Fruit fly (Drosophila melanogaster) Kc167 (cell line): Measurements from ENCODE around the gene Max.

Experiments
- Myc ChIP-seq: fragments of >200 bp; optimal IDR thresholded peaks from 2 replicates; lab custom pipeline; 2017; ENCODE audit warnings: missing external identifiers
- h ChIP-seq: fragments of >200 bp; optimal IDR thresholded peaks from 3 replicates; lab custom pipeline; 2018; ENCODE audit warnings: missing external identifiers
- psq ChIP-seq: fragments of >200 bp; optimal IDR thresholded peaks from 2 replicates; lab custom pipeline; 2017; ENCODE audit warnings: missing external identifiers
- ttk ChIP-seq: sonication (Bioruptor generic); optimal IDR thresholded peaks from 2 replicates; lab custom pipeline; 2017; ENCODE audit warnings: missing external identifiers

DNA sequence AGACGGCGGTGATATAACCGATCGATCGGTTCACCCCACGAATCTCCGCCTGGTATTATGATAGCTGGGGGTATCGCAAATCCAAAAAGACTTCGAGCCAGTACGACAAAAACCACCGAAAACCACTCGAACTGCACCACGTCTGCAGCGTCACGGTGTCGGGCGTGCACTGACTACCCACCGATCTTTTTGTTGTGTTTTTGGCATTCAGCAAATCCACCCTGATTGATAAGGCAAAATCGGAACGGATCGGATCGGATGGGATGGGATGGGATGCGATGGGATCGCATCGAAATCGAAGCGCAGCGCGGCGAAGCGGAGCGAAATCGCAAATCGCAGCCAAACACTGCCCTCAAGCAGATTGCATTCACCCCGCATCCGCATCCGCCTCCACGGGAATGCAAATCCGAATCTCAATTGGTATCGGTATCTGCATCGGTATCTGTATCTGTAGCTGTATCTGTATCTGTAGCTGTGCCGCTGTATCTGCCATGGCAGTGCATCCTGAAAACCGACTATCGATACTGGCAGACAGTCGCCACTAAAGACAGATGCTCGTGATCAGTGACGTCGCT, 24.5 kb upstream of the Max start:
- TF ChIP-seq ttk (lab: Kevin White, UChicago) (no peak), psq (no peak), Myc (no peak), h (lab: Kevin White, UChicago) (no peak)
